Fruit fly (Drosophila melanogaster): ENCODE measurements around the gene Tpt.

The Tpt gene

dm6 chr3L:8441745-8442575 lies 36.9 kb upstream of the Tpt start, which contains the start of gene Unr (continued):
- peak; percentile 63 for TF ChIP-seq nom (GFP tag; optimal IDR thresholded peaks at IDR 0.05)
- TF ChIP-seq kah (GFP tag; optimal IDR thresholded peaks at IDR 0.05), result peak; percentile 20
- peak; percentile 81 for TF ChIP-seq dysf (GFP tag; IDR thresholded peaks at IDR 0.05)
- TF ChIP-seq CG3726 (GFP tag; IDR thresholded peaks at IDR 0.05), result no peak
- TF ChIP-seq cas (GFP tag; IDR thresholded peaks at IDR 0.05), result peak; percentile 61; the same call in 1 of the 2 replicates
- TF ChIP-seq maf-S (GFP tag; optimal IDR thresholded peaks at IDR 0.05), result peak; percentile 77
- TF ChIP-seq chn (GFP tag; optimal IDR thresholded peaks at IDR 0.05), result peak; percentile 88
- TF ChIP-seq CG11560 (tag; IDR thresholded peaks at IDR 0.05), result no peak
- TF ChIP-seq Aef1 (GFP tag; IDR thresholded peaks at IDR 0.05), result peak; percentile 74
- no peak for TF ChIP-seq lov (optimal IDR thresholded peaks at IDR 0.05)
- TF ChIP-seq lov (GFP tag; IDR thresholded peaks at IDR 0.05), result peak; percentile 74; the same call in 1 of the 3 replicates
- TF ChIP-seq CG10366 (GFP tag; IDR thresholded peaks at IDR 0.05), result peak; percentile 77
- TF ChIP-seq CG11085 (GFP tag; IDR thresholded peaks at IDR 0.05), result peak; percentile 58; the same call in 1 of the 2 replicates
- TF ChIP-seq gem (tag; optimal IDR thresholded peaks at IDR 0.05), result peak; percentile 83
- no peak for TF ChIP-seq Kr (GFP tag; optimal IDR thresholded peaks at IDR 0.05)
- no peak for TF ChIP-seq CTCF (GFP tag; optimal IDR thresholded peaks at IDR 0.05)
- peak; percentile 85 for TF ChIP-seq CG12659 (GFP tag; optimal IDR thresholded peaks at IDR 0.05)
- peak; percentile 49 for TF ChIP-seq stwl (tag; optimal IDR thresholded peaks at IDR 0.05)
- TF ChIP-seq D19B (GFP tag; optimal IDR thresholded peaks at IDR 0.05), result peak; percentile 45
- TF ChIP-seq CG8944 (GFP tag; optimal IDR thresholded peaks at IDR 0.05), result peak; percentile 72
- TF ChIP-seq CG13287 (GFP tag; IDR thresholded peaks at IDR 0.05; ENCODE audit: partially characterized antibody), result peak; percentile 38; the same call in 1 of the 2 replicates
- TF ChIP-seq Xrp1 (GFP tag; IDR thresholded peaks at IDR 0.05), result peak; percentile 82
- no peak for TF ChIP-seq CG13894 (tag; optimal IDR thresholded peaks at IDR 0.05)
- no peak for TF ChIP-seq mirr (GFP tag; optimal IDR thresholded peaks at IDR 0.05)
- TF ChIP-seq zen (tag; optimal IDR thresholded peaks at IDR 0.05), result peak; percentile 30
- TF ChIP-seq h (optimal IDR thresholded peaks at IDR 0.05), result no peak
- TF ChIP-seq Tbp (GFP tag; optimal IDR thresholded peaks at IDR 0.05), result no peak
- peak; percentile 76 for TF ChIP-seq Ptx1 (GFP tag; IDR thresholded peaks at IDR 0.05)
- peak; percentile 15; the same call in 1 of the 3 replicates for TF ChIP-seq CG14860 (GFP tag; IDR thresholded peaks at IDR 0.05; ENCODE audit: partially characterized antibody)
- peak; percentile 79 for TF ChIP-seq CG17385 (GFP tag; optimal IDR thresholded peaks at IDR 0.05)
- TF ChIP-seq bcd (GFP tag; optimal IDR thresholded peaks at IDR 0.05), result peak; percentile 75
- TF ChIP-seq CG3995 (GFP tag; optimal IDR thresholded peaks at IDR 0.05), result peak; percentile 49
- no peak for TF ChIP-seq abd-A (tag; optimal IDR thresholded peaks at IDR 0.05)
- TF ChIP-seq CG4617 (GFP tag; optimal IDR thresholded peaks at IDR 0.05; ENCODE audit: borderline replicate concordance), result peak; percentile 70
- peak; percentile 45 for TF ChIP-seq Oli (tag; optimal IDR thresholded peaks at IDR 0.05)
- TF ChIP-seq CG8089 (GFP tag; optimal IDR thresholded peaks at IDR 0.05), result peak; percentile 52
- TF ChIP-seq BtbVII (GFP tag; optimal IDR thresholded peaks at IDR 0.05), result peak; percentile 35
- peak; percentile 71 for TF ChIP-seq schlank (tag; optimal IDR thresholded peaks at IDR 0.05)
- peak; percentile 36 for TF ChIP-seq CG3065 (GFP tag; optimal IDR thresholded peaks at IDR 0.05)
- TF ChIP-seq CG3163 (GFP tag; optimal IDR thresholded peaks at IDR 0.05), result peak; percentile 62
- no peak for TF ChIP-seq pros (GFP tag; optimal IDR thresholded peaks at IDR 0.05)
- peak; percentile 63 for TF ChIP-seq disco-r (GFP tag; optimal IDR thresholded peaks at IDR 0.05)
- TF ChIP-seq CG7372 (GFP tag; IDR thresholded peaks at IDR 0.05), result peak; percentile 60
- TF ChIP-seq CG10979 (tag; optimal IDR thresholded peaks at IDR 0.05), result peak; percentile 61
- no peak for TF ChIP-seq GATAe (GFP tag; conservative IDR thresholded peaks at IDR 0.05)
- TF ChIP-seq CG11093 (GFP tag; IDR thresholded peaks at IDR 0.05), result 0 out of 3 replicates have a peak, but pooled peaks have one; percentile 24
- no peak for TF ChIP-seq usp (GFP tag; optimal IDR thresholded peaks at IDR 0.05)
- TF ChIP-seq CG16779 (GFP tag; IDR thresholded peaks at IDR 0.05), result peak; percentile 83
- peak; percentile 86 for TF ChIP-seq row (GFP tag; IDR thresholded peaks at IDR 0.05)
- no peak for TF ChIP-seq fru (optimal IDR thresholded peaks at IDR 0.05)
- TF ChIP-seq psq (GFP tag; optimal IDR thresholded peaks at IDR 0.05), result peak; percentile 30

All from whole organism, embryonic.